Fruit fly (Drosophila melanogaster): ENCODE results near the gene Rad23.
"Not testable (repeated sequence)": the region's sequence is repeated elsewhere in the genome, so short reads cannot be mapped to it uniquely, and the experiment has no call there.

Gene Rad23

dm6 chr4:307931-308330, at the start of gene Rad23:
Gene Rad23 (plus strand): TSS chr4:308093.
- TF ChIP-seq noc (tag; optimal IDR thresholded peaks at IDR 0.05), result no peak

dm6 chr4:261484-262070, 46.3 kb upstream of the Rad23 start:
- TF ChIP-seq noc (tag; optimal IDR thresholded peaks at IDR 0.05), result no peak

dm6 chr4:274704-275103, 33.2 kb upstream of the Rad23 start:
- no peak for TF ChIP-seq noc (tag; optimal IDR thresholded peaks at IDR 0.05)

dm6 chr4:276325-276724, 31.6 kb upstream of the Rad23 start, which contains the start of gene NfI:
Gene NfI (minus strand): TSS chr4:276369.
- TF ChIP-seq noc (tag; optimal IDR thresholded peaks at IDR 0.05), result no peak

DNA sequence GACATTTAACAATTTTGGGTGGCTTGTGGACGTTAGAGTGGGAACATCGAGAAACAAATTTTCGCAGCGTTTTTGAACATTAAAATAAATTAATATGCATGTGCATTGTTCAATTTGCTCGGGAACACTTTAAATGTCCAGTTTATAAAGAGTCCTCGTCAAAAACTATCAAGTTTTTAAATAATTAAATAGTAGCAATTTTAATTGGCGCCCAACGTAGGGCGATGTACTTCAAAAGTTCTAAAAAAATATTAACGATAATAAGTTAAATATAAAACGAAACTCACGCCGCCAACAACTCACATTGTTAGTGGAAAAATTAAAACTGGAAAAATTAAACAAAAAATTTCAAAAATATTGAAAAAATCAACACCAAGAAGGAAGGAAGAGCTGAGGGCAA, 15.5 kb upstream of the Rad23 start:
- TF ChIP-seq noc (tag; optimal IDR thresholded peaks at IDR 0.05), result no peak

DNA sequence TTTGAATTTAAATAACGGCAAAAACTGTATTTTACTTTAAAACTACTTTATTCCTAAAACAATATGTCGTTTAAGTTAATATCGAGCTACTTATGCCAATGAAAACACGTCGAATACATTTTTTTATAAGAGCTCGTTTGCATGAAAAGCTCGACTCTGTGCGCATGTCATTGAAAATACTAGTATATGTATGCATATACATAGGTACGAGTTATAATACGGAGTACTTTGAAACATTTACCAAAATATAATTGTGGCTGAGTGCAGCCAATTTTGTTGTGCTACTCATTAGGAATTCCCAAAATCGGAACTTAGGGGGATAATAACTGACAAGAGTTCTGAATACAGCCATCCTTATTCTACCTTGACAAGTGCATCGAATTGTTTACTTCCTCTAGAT, 2.2 kb upstream of the Rad23 start:
- no peak for TF ChIP-seq noc (tag; optimal IDR thresholded peaks at IDR 0.05)

- TF ChIP-seq noc (tag; optimal IDR thresholded peaks at IDR 0.05), result not testable (repeated sequence)
Observed at dm6 chr4:306431-307342, 1.2 kb upstream of the Rad23 start, which contains the start of gene Syt7. Gene Syt7 (minus strand): TSS chr4:306481.

DNA sequence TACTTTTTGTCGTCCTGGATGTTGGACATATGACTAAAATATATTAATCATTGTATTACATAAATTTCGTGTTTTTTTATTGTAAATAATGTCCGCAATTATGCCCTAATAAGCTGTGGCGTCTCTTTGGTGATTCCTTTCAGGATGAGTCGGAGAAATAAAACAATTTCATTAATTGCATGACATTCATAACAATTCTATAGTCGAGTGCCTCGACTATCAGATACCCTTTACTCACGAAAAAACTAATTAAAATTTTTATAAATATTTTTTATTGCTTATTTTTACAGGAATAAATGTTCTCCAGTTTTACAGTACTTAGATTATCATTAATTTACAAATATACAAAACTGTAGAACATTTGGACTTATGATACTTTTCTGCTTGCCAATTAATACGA, 2.8 kb downstream of the Rad23 start:
- TF ChIP-seq noc (tag; optimal IDR thresholded peaks at IDR 0.05), result no peak

DNA sequence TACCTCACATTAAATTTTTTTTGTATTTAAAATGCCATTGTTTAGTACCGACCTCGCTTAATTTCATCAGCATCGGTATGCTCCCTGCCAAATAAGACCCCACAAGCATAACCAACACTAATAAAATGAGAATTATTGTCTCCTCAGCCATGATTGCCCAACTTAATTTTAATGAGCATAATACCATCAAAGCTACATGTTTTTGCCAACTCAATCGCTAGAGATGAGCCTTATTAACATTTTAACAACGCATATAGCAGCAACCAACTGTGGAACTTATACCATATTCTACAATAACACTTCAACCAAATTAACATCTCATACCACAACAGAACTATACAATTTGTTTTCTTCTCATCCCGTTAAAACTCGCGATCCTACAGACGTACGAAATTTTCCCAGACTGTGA, 5.8 kb downstream of the Rad23 start, which contains the start of gene Zip102B:
Zip102B (minus strand) TSS at position 392 of the 409 bp plus-strand sequence.
- no peak for TF ChIP-seq noc (tag; optimal IDR thresholded peaks at IDR 0.05)

dm6 chr4:314672-315266, 6.9 kb downstream of the Rad23 start, which contains the start of gene Rnf11:
Gene Rnf11 (plus strand): TSS chr4:314923.
- no peak for TF ChIP-seq noc (tag; optimal IDR thresholded peaks at IDR 0.05)

DNA sequence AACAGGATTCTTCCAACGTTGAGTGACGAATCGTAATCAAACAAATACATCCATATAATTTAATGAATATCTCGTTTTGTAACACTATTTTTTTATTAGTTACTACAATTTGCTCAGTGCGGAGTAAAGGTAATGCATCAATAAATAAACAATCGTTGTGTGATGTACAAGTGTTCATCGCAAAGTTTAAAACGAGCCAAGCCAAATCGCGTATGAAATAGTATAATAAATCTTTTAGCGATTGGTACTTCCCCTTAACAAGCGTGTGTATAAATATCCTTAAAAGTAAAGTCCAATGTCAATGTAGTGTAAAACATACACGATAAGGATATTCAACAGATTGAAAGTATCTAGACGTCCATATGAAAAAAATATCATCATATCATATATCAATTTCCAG, 7.4 kb downstream of the Rad23 start:
- no peak for TF ChIP-seq noc (tag; optimal IDR thresholded peaks at IDR 0.05)

DNA sequence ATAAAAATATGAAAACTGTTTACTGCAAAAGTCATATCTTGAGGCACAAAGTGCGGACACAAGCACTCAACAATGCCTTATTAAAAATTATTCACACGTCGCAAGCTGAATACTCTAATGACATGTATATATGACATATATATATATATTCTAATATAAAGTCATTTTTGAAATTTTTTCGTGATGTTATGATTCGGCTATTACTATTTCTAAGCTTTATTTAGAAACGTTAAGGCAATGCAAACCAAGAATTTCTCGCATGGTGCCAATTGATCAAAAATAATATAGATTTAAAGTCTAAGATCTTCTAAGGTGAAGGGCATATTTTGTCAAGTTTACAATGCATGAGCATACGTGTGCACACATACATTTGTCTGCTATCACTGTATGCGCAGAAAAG, 10.9 kb downstream of the Rad23 start:
- no peak for TF ChIP-seq noc (tag; optimal IDR thresholded peaks at IDR 0.05)

- TF ChIP-seq noc (tag; optimal IDR thresholded peaks at IDR 0.05), result no peak
Observed at dm6 chr4:329119-329518, 21.2 kb downstream of the Rad23 start.

DNA sequence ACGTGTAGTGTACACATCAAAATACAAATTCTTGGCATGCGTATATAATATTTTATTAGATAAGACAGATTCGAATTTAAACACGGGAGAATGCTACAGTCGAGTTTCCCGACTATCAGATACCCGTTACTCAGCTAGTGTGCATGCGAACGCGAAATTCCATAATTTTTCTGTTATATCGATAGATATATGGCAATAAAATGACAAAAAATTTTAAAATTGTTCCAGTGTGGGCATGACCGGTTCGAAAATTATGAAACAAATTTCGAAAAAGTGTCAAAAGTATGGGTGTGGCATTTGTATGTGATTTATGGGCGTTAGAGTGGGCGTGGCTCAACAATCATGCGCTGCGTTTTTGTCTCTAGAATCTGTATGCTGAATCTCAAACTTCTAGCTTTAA, 24.4 kb downstream of the Rad23 start:
- TF ChIP-seq noc (tag; optimal IDR thresholded peaks at IDR 0.05), result no peak

DNA sequence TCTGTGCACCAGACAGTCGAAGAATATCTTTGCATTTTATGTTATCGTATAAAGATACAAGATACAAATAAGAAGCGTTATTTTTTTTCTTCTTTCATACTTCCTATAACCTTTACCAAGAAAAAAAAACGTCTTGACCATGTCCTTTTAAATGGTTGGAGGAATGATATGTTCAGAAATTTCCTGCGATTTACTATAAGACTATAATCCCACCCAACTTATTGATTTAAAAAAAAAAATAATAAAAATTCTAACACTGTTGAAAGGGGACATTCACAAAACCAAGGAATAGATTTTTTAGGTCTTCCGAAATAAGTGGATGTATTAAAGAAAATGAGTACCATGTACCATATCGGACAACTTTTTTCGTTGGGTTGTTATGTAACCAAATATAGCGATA, 28.1 kb downstream of the Rad23 start:
- no peak for TF ChIP-seq noc (tag; optimal IDR thresholded peaks at IDR 0.05)

dm6 chr4:358093-358929, 50.4 kb downstream of the Rad23 start, which contains the start of gene PMCA:
Gene PMCA (minus strand): TSS chr4:358917.
- no peak for TF ChIP-seq noc (tag; optimal IDR thresholded peaks at IDR 0.05)

Measured in whole organism, larva.